Worm (Caenorhabditis elegans) whole organism, young adult: ENCODE data around the gene zfp-1.

Experiments
- gei-17 ChIP-seq: fragments of 200-800 bp; sonication (Bioruptor generic); optimal IDR thresholded peaks from 2 replicates; lab custom pipeline; 2018; ENCODE audit warnings: mild to moderate bottlenecking, missing genetic modification characterization, missing compliant biosample characterization
- nfya-1 ChIP-seq: sonication (generic microtip); optimal IDR thresholded peaks from 2 replicates; lab custom pipeline; 2017; ENCODE audit warnings: antibody characterized with exemption, missing compliant biosample characterization, missing genetic modification characterization, borderline replicate concordance; ENCODE audit not compliant: insufficient read depth
- unc-62 ChIP-seq: fragments of 150-350 bp; optimal IDR thresholded peaks from 2 replicates; lab custom pipeline; 2014; ENCODE audit warnings: missing biosample characterization, missing genetic modification reagents, missing genetic modification characterization

DNA sequence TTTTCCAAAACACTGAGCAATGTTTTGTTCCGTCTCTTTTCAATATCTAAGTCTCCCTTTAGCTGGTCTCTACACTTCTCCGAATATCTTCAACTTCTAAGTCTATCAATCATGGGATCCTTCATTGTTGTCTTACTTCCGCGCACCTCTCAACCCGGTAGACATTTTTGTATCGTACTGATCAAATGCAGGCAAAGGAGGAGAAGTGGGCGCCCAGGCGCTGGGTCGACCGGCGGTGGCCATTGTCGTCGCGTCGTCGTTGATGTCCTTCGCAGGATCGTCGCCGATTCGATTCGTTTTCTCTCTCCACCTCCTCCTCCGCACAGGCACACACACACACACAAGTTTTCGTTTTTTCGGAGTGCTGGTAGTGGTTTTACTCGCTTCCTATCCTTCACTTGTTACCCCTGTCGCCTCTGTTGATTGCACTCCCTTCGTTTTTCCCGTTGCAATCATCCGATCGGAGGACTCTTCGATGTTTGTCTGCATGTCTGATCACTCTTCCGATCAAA lies 10.1 kb downstream of the zfp-1 start:
- TF ChIP-seq unc-62 (GFP tag; lab: Kevin White, UChicago) (no peak), nfya-1 (tag; lab: Kevin White, UChicago) (no peak), gei-17 (GFP tag; lab: Kevin White, UChicago) (no peak)
